Worm (Caenorhabditis elegans) whole organism, mixed stage, embryonic: ENCODE results near the gene F31B12.3.

Experiments used
- blmp-1 ChIP-seq: fragments of 150-350 bp; optimal IDR thresholded peaks from 2 replicates; lab custom pipeline; 2014; ENCODE audit warnings: missing biosample characterization, missing genetic modification characterization
- ceh-43 ChIP-seq: fragments of 200-800 bp; sonication (Bioruptor generic); optimal IDR thresholded peaks from 2 replicates; lab custom pipeline; 2018; ENCODE audit warnings: mild to moderate bottlenecking, missing genetic modification characterization, moderate library complexity, missing compliant biosample characterization
- elt-3 ChIP-seq: fragments of 150-350 bp; optimal IDR thresholded peaks from 2 replicates; lab custom pipeline; 2014; ENCODE audit warnings: missing biosample characterization, missing genetic modification characterization
- nhr-237 ChIP-seq: fragments of 150-350 bp; optimal IDR thresholded peaks from 2 replicates; lab custom pipeline; 2014; ENCODE audit warnings: missing biosample characterization, missing genetic modification characterization
- nhr-28 ChIP-seq: fragments of 150-350 bp; optimal IDR thresholded peaks from 2 replicates; lab custom pipeline; 2014; ENCODE audit warnings: missing biosample characterization, missing genetic modification characterization
- nhr-76 ChIP-seq: sonication (generic microtip); optimal IDR thresholded peaks from 2 replicates; lab custom pipeline; 2017; ENCODE audit warnings: missing biosample characterization, missing genetic modification characterization
- pha-4 ChIP-seq: fragments of 150-350 bp; optimal IDR thresholded peaks from 2 replicates; lab custom pipeline; 2018; ENCODE audit warnings: missing biosample characterization, missing genetic modification reagents, missing genetic modification characterization
- snpc-4 ChIP-seq: fragments of 150-350 bp; optimal IDR thresholded peaks from 2 replicates; lab custom pipeline; 2014; ENCODE audit warnings: missing biosample characterization, missing genetic modification characterization
- unc-39 ChIP-seq: fragments of 150-350 bp; optimal IDR thresholded peaks from 2 replicates; lab custom pipeline; 2014; ENCODE audit warnings: missing biosample characterization, missing genetic modification characterization

- no peak for TF ChIP-seq ceh-43 (GFP tag; lab: Kevin White, UChicago)
- no peak for TF ChIP-seq elt-3 (tag; lab: Kevin White, UChicago)
- TF ChIP-seq nhr-28 (tag; lab: Kevin White, UChicago) = no peak
- TF ChIP-seq snpc-4 = no peak
- no peak for TF ChIP-seq unc-39 (tag; lab: Kevin White, UChicago)
- no peak for TF ChIP-seq nhr-76
- no peak for TF ChIP-seq pha-4
- no peak for TF ChIP-seq blmp-1
- TF ChIP-seq nhr-237 (tag; lab: Kevin White, UChicago) = no peak
Measured at ce11 chrX:10870137-10870536, 49.7 kb upstream of the F31B12.3 start, which contains the start of gene pgp-7.
